Worm (Caenorhabditis elegans): ENCODE measurements around the gene famh-136.

famh-136 gene

DNA sequence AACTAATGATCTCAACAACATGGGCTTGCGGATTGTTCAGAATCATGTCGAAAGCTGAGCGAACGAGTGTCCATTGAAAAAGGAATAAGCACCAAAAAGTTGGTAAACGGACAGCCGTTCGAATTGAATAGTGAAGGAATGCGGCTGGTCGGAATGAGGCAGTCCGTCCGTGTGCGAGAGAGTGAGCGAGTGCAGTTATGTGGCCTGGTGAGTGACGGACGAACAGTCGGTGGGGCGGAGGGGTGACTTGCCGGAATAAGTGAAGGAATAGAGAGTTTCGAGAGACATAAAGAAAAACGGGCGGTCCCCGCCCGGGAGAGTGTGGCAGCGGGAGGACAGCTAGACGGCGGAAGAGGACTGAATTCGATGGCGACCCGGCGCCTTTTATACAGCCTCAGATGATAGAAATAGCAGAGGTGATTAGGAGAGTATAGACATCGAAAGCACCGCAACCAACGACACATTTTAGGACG is 22.2 kb upstream of the famh-136 start (continued):
- TF ChIP-seq vab-7 (GFP tag; IDR thresholded peaks at IDR 0.05) (peak; percentile 64), ztf-11 (tag; optimal IDR thresholded peaks at IDR 0.05) (no peak), arid-1 (GFP tag; conservative IDR thresholded peaks at IDR 0.05) (no peak), F37D6.2 (tag; optimal IDR thresholded peaks at IDR 0.05) (no peak), rbr-2 (tag; optimal IDR thresholded peaks at IDR 0.05) (peak; percentile 49), ceh-20 (GFP tag; IDR thresholded peaks at IDR 0.05) (peak; percentile 80; the same call in 1 of the 2 replicates), nhr-41 (GFP tag; IDR thresholded peaks at IDR 0.05) (peak; percentile 51; the same call in 1 of the 2 replicates), daf-16 (GFP tag; optimal IDR thresholded peaks at IDR 0.05) (peak; percentile 40 to 81), daf-16 (tag; optimal IDR thresholded peaks at IDR 0.05) (peak; percentile 34), daf-12 (tag; optimal IDR thresholded peaks at IDR 0.05) (no peak), unc-130 (GFP tag; optimal IDR thresholded peaks at IDR 0.05) (no peak), lir-3 (tag; optimal IDR thresholded peaks at IDR 0.05) (peak; percentile 26), zag-1 (tag; optimal IDR thresholded peaks at IDR 0.05) (no peak), dmd-8 (GFP tag; IDR thresholded peaks at IDR 0.05) (peak; percentile 75; the same call in 1 of the 2 replicates), hif-1 (tag; optimal IDR thresholded peaks at IDR 0.05) (peak; percentile 3 to 64), sdz-12 (GFP tag; optimal IDR thresholded peaks at IDR 0.05) (no peak), ctbp-1 (GFP tag; IDR thresholded peaks at IDR 0.05) (peak; percentile 22; the same call in 1 of the 2 replicates), madf-9 (GFP tag; conservative IDR thresholded peaks at IDR 0.05) (peak; percentile 79), T26A8.4 (GFP tag; IDR thresholded peaks at IDR 0.05) (peak; percentile 90), fos-1 (tag; optimal IDR thresholded peaks at IDR 0.05) (no peak), nhr-111 (GFP tag; optimal IDR thresholded peaks at IDR 0.05) (peak; percentile 17), nhr-77 (tag; optimal IDR thresholded peaks at IDR 0.05) (peak; percentile 67), nhr-237 (tag; optimal IDR thresholded peaks at IDR 0.05) (no peak), lim-7 (GFP tag; IDR thresholded peaks at IDR 0.05) (no peak), Y75B8A.6 (GFP tag; IDR thresholded peaks at IDR 0.05) (no peak), mdt-29 (GFP tag; IDR thresholded peaks at IDR 0.05) (no peak; the same call in 1 of the 2 replicates), mep-1 (tag; optimal IDR thresholded peaks at IDR 0.05) (peak; percentile 83), dmd-9 (GFP tag; IDR thresholded peaks at IDR 0.05) (0 out of 2 replicates have a peak, but pooled peaks have one; percentile 9), egl-27 (tag; optimal IDR thresholded peaks at IDR 0.05) (no peak), saeg-2 (GFP tag; IDR thresholded peaks at IDR 0.05) (peak; percentile 75; the same call in 1 of the 2 replicates), F26F4.8 (GFP tag; conservative IDR thresholded peaks at IDR 0.05) (0 out of 2 replicates have a peak, but pooled peaks have one; percentile 36), nhr-76 (tag; optimal IDR thresholded peaks at IDR 0.05) (no peak), lin-39 (tag; optimal IDR thresholded peaks at IDR 0.05) (no peak), zfp-3 (GFP tag; conservative IDR thresholded peaks at IDR 0.05) (peak; percentile 91), Y48G9A.11 (GFP tag; IDR thresholded peaks at IDR 0.05) (peak; percentile 48; the same call in 1 of the 2 replicates)

DNA sequence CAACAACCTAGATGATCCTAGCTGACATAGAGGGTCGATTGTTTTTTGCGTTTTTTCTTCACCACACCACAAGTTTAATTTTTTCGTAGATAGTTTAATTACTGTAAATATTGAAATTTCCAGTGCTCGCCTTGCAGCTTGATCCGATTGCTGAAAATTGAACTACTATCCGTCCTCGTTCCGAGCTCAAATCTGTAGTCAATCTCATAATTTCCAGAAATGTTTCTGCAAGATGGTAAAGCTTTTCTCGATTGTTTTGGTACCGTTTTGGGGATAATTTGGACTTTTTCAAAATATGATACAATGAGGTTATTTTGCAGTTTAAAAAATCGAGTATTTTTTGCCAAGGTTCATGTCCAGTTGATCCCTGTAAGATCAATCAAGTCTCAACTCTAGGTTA is 21.5 kb upstream of the famh-136 start:
- TF ChIP-seq aha-1 (tag) (peak; percentile 99), aly-2 (tag; optimal IDR thresholded peaks at IDR 0.05) (no peak), daf-19 (GFP tag; conservative IDR thresholded peaks at IDR 0.05) (no peak), skn-1 (tag; optimal IDR thresholded peaks at IDR 0.05) (no peak), nhr-111 (GFP tag; optimal IDR thresholded peaks at IDR 0.05) (no peak), hmg-1.1 (GFP tag; IDR thresholded peaks at IDR 0.05) (no peak), ZK337.2 (GFP tag; IDR thresholded peaks at IDR 0.05) (no peak), dve-1 (tag; optimal IDR thresholded peaks at IDR 0.05; ENCODE audit: insufficient read depth) (no peak), lin-38 (GFP tag; IDR thresholded peaks at IDR 0.05) (no peak), T20F7.1 (GFP tag; optimal IDR thresholded peaks at IDR 0.05) (no peak), daf-12 (tag; optimal IDR thresholded peaks at IDR 0.05) (no peak), lsy-2 (tag; optimal IDR thresholded peaks at IDR 0.05) (no peak), Y105C5A.15 (GFP tag; IDR thresholded peaks at IDR 0.05) (0 out of 2 replicates have a peak, but pooled peaks have one; percentile 13), nhr-42 (GFP tag; IDR thresholded peaks at IDR 0.05) (no peak), daf-16 (GFP tag; optimal IDR thresholded peaks at IDR 0.05) (no peak), daf-16 (tag; optimal IDR thresholded peaks at IDR 0.05) (peak; percentile 60)

Measured in whole organism, L4 larva.